Fruit fly (Drosophila melanogaster) whole organism, wandering third instar larva: ENCODE data around the gene CG5043.

Experiments
- Dfd ChIP-seq: fragments of >200 bp; optimal IDR thresholded peaks from 2 replicates; lab custom pipeline; 2017; ENCODE audit warnings: missing biosample characterization, missing genetic modification characterization
- HLH106 ChIP-seq: fragments of 200-800 bp; optimal IDR thresholded peaks from 3 replicates; lab custom pipeline; 2019; ENCODE audit warnings: missing biosample characterization, mild to moderate bottlenecking, missing genetic modification characterization, moderate library complexity
- Hr83 ChIP-seq: fragments of 200-300 bp; sonication (Bioruptor generic); optimal IDR thresholded peaks from 2 replicates; lab custom pipeline; 2016; ENCODE audit warnings: missing biosample characterization, mild to moderate bottlenecking, missing genetic modification characterization, moderate library complexity; ENCODE audit not compliant: poor library complexity, severe bottlenecking
- Myc ChIP-seq: fragments of >200 bp; optimal IDR thresholded peaks from 2 replicates; lab custom pipeline; 2017
- brk ChIP-seq: fragments of 200-800 bp; sonication (Bioruptor generic); optimal IDR thresholded peaks from 2 replicates; lab custom pipeline; 2016; ENCODE audit warnings: missing biosample characterization, mild to moderate bottlenecking, missing genetic modification characterization
- psq ChIP-seq: fragments of 200-800 bp; sonication (Bioruptor generic); optimal IDR thresholded peaks from 3 replicates; lab custom pipeline; 2017; ENCODE audit warnings: missing biosample characterization, mild to moderate bottlenecking, missing genetic modification characterization, moderate library complexity
- sage ChIP-seq: fragments of 200-800 bp; sonication (Bioruptor generic); optimal IDR thresholded peaks from 2 replicates; lab custom pipeline; 2016; ENCODE audit warnings: missing biosample characterization, mild to moderate bottlenecking, missing genetic modification characterization

DNA sequence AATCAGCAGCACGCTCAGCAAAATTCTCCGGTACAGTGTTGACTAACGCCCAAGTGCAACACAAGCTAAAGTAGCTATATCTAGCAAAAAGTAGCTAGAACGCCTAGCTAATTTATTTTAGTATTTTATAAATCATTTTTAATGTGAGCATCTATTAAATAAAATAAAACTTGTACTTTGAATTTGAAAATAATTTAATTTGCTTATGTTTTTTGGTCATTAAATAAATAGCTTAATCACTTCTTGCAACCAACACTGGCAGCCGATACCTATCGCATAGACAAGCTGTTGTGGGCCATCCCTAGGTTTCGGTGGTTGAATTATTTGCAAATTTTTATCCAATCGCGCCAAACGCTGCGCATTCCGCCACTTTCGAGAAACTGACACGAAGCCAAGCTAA lies 23.3 kb upstream of the CG5043 start, which contains the start of the genes Polr2J and CG15141:
- TF ChIP-seq sage (GFP tag; lab: Kevin White, UChicago) (no peak), brk (no peak), Hr83 (GFP tag; lab: Kevin White, UChicago) (no peak), Dfd (GFP tag; lab: Kevin White, UChicago) (no peak), Myc (peak; percentile 89), psq (GFP tag; lab: Kevin White, UChicago) (peak; percentile 79), HLH106 (tag; lab: Kevin White, UChicago) (peak; percentile 81)
